Worm (Caenorhabditis elegans): ENCODE results near the gene T25B9.8.

T25B9.8 gene

ce11 chrIV:10811388-10811787 is 43.4 kb upstream of the T25B9.8 start:
- TF ChIP-seq T20F7.1 (GFP tag; optimal IDR thresholded peaks at IDR 0.05) = no peak
- TF ChIP-seq ces-1 (GFP tag; optimal IDR thresholded peaks at IDR 0.05) = no peak
- TF ChIP-seq ctbp-1 (GFP tag; IDR thresholded peaks at IDR 0.05) = no peak
- no peak for TF ChIP-seq snpc-1.2 (GFP tag; IDR thresholded peaks at IDR 0.05)
- no peak for TF ChIP-seq hmg-1.1 (GFP tag; IDR thresholded peaks at IDR 0.05)
- peak; percentile 64 for TF ChIP-seq madf-9 (GFP tag; conservative IDR thresholded peaks at IDR 0.05)
- TF ChIP-seq daf-8 (GFP tag; IDR thresholded peaks at IDR 0.05) = no peak
- TF ChIP-seq zip-2 (tag; optimal IDR thresholded peaks at IDR 0.05) = no peak
- no peak for TF ChIP-seq unc-39 (tag; optimal IDR thresholded peaks at IDR 0.05)
- no peak for TF ChIP-seq mdt-29 (GFP tag; IDR thresholded peaks at IDR 0.05)
- TF ChIP-seq pqm-1 (tag; optimal IDR thresholded peaks at IDR 0.05) = no peak
- no peak for TF ChIP-seq lin-13 (GFP tag; optimal IDR thresholded peaks at IDR 0.05)
- no peak for TF ChIP-seq rbr-2 (tag; optimal IDR thresholded peaks at IDR 0.05)
- peak; percentile 76 for TF ChIP-seq aha-1 (tag)
- no peak for TF ChIP-seq hif-1 (tag; optimal IDR thresholded peaks at IDR 0.05)
- TF ChIP-seq ceh-20 (GFP tag; IDR thresholded peaks at IDR 0.05) = no peak
- TF ChIP-seq nhr-28 (tag; optimal IDR thresholded peaks at IDR 0.05) = no peak
- peak; percentile 7 for TF ChIP-seq hlh-11 (tag; optimal IDR thresholded peaks at IDR 0.05)
- TF ChIP-seq lin-39 (tag; optimal IDR thresholded peaks at IDR 0.05) = no peak
- TF ChIP-seq zag-1 (tag; optimal IDR thresholded peaks at IDR 0.05) = no peak
- TF ChIP-seq dpl-1 (GFP tag; optimal IDR thresholded peaks at IDR 0.05) = no peak
- TF ChIP-seq D1046.2 (GFP tag; IDR thresholded peaks at IDR 0.05) = no peak
- TF ChIP-seq attf-4 (tag; optimal IDR thresholded peaks at IDR 0.05) = no peak
- TF ChIP-seq lin-29 (GFP tag; IDR thresholded peaks at IDR 0.05) = no peak
- TF ChIP-seq zip-11 (GFP tag; IDR thresholded peaks at IDR 0.05) = no peak
- TF ChIP-seq set-16 (GFP tag; IDR thresholded peaks at IDR 0.05) = peak; percentile 21; the same call in 1 of the 2 replicates
- TF ChIP-seq dmd-9 (GFP tag; IDR thresholded peaks at IDR 0.05) = no peak
- 0 out of 2 replicates have a peak, but pooled peaks have one; percentile 12 for TF ChIP-seq lin-38 (GFP tag; IDR thresholded peaks at IDR 0.05)
- TF ChIP-seq ztf-11 (tag; optimal IDR thresholded peaks at IDR 0.05) = no peak
- no peak for TF ChIP-seq lin-15B (tag; optimal IDR thresholded peaks at IDR 0.05)
- no peak for TF ChIP-seq tra-1 (GFP tag; IDR thresholded peaks at IDR 0.05)
- TF ChIP-seq fkh-10 (GFP tag; optimal IDR thresholded peaks at IDR 0.05) = no peak
- TF ChIP-seq duxl-1 (tag; optimal IDR thresholded peaks at IDR 0.05; ENCODE audit: poor library complexity) = no peak
- TF ChIP-seq saeg-2 (GFP tag; IDR thresholded peaks at IDR 0.05) = no peak
- no peak for TF ChIP-seq lir-3 (tag; optimal IDR thresholded peaks at IDR 0.05)
- no peak for TF ChIP-seq dmd-6 (GFP tag; IDR thresholded peaks at IDR 0.05)

ce11 chrIV:10810820-10811219 is 42.8 kb upstream of the T25B9.8 start:
- TF ChIP-seq egl-43 (GFP tag; IDR thresholded peaks at IDR 0.05) (no peak), attf-4 (tag; optimal IDR thresholded peaks at IDR 0.05) (no peak), pqm-1 (tag; optimal IDR thresholded peaks at IDR 0.05) (peak; percentile 92), daf-8 (GFP tag; IDR thresholded peaks at IDR 0.05) (no peak), lin-13 (GFP tag; optimal IDR thresholded peaks at IDR 0.05) (no peak), rbr-2 (tag; optimal IDR thresholded peaks at IDR 0.05) (no peak), F10B5.3 (tag; optimal IDR thresholded peaks at IDR 0.05) (no peak), mes-2 (tag; optimal IDR thresholded peaks at IDR 0.05; ENCODE audit: poor library complexity, severe bottlenecking) (no peak), zip-11 (GFP tag; IDR thresholded peaks at IDR 0.05) (no peak), snpc-1.2 (GFP tag; IDR thresholded peaks at IDR 0.05) (no peak), egl-27 (tag; optimal IDR thresholded peaks at IDR 0.05) (no peak), nhr-41 (GFP tag; IDR thresholded peaks at IDR 0.05) (peak; percentile 44; the same call in 1 of the 2 replicates), lin-15B (tag; optimal IDR thresholded peaks at IDR 0.05) (no peak), sdz-12 (GFP tag; optimal IDR thresholded peaks at IDR 0.05) (no peak), zag-1 (tag; optimal IDR thresholded peaks at IDR 0.05) (no peak), F49E8.2 (tag; optimal IDR thresholded peaks at IDR 0.05; ENCODE audit: borderline replicate concordance) (no peak), F44E2.7 (GFP tag; IDR thresholded peaks at IDR 0.05) (no peak), Y5F2A.4 (GFP tag; optimal IDR thresholded peaks at IDR 0.05) (no peak), ceh-32 (tag; optimal IDR thresholded peaks at IDR 0.05; ENCODE audit: poor library complexity) (no peak), ceh-44 (GFP tag; IDR thresholded peaks at IDR 0.05) (no peak), mxl-3 (GFP tag; optimal IDR thresholded peaks at IDR 0.05) (peak; percentile 12), ZK337.2 (GFP tag; IDR thresholded peaks at IDR 0.05) (no peak), nhr-6 (tag; optimal IDR thresholded peaks at IDR 0.05) (no peak), unc-39 (tag; optimal IDR thresholded peaks at IDR 0.05) (no peak), spr-1 (tag; optimal IDR thresholded peaks at IDR 0.05) (no peak)

Data from whole organism, L4 larva.